Fruit fly (Drosophila melanogaster) whole organism, wandering third instar larva: ENCODE data around the gene CG17834.

Experiments
- Abd-B ChIP-seq: fragments of >200 bp; optimal IDR thresholded peaks from 2 replicates; lab custom pipeline; 2017; ENCODE audit warnings: missing biosample characterization, missing genetic modification characterization
- CG32264 ChIP-seq: fragments of 200-800 bp; sonication (Bioruptor generic); optimal IDR thresholded peaks from 2 replicates; lab custom pipeline; 2016; ENCODE audit warnings: missing biosample characterization, missing genetic modification characterization
- CG9705 ChIP-seq: fragments of 200-800 bp; sonication (Bioruptor generic); optimal IDR thresholded peaks from 2 replicates; lab custom pipeline; 2018; ENCODE audit warnings: missing biosample characterization, mild to moderate bottlenecking, missing genetic modification characterization
- CrebA ChIP-seq: fragments of 200-800 bp; sonication (Bioruptor generic); optimal IDR thresholded peaks from 2 replicates; lab custom pipeline; 2016; ENCODE audit warnings: missing biosample characterization, mild to moderate bottlenecking, missing genetic modification characterization, borderline replicate concordance
- Dfd ChIP-seq: fragments of >200 bp; optimal IDR thresholded peaks from 2 replicates; lab custom pipeline; 2017; ENCODE audit warnings: missing biosample characterization, missing genetic modification characterization
- Dif ChIP-seq: fragments of 200-275, 200-300 bp; sonication (Bioruptor generic); optimal IDR thresholded peaks from 2 replicates; lab custom pipeline; 2018; ENCODE audit warnings: missing biosample characterization, missing genetic modification characterization; ENCODE audit not compliant: partially characterized antibody
- GATAd ChIP-seq: sonication (Bioruptor generic); optimal IDR thresholded peaks from 2 replicates; lab custom pipeline; 2016; ENCODE audit warnings: missing biosample characterization, missing genetic modification characterization
- HLH106 ChIP-seq: fragments of 200-800 bp; optimal IDR thresholded peaks from 3 replicates; lab custom pipeline; 2019; ENCODE audit warnings: missing biosample characterization, mild to moderate bottlenecking, missing genetic modification characterization, moderate library complexity
- Hnf4 ChIP-seq: fragments of 200-800 bp; sonication (Bioruptor generic); optimal IDR thresholded peaks from 2 replicates; lab custom pipeline; 2016; ENCODE audit warnings: missing biosample characterization, mild to moderate bottlenecking, missing genetic modification characterization
- Hr78 ChIP-seq: fragments of >200 bp; optimal IDR thresholded peaks from 2 replicates; lab custom pipeline; 2017; ENCODE audit warnings: missing biosample characterization, missing genetic modification characterization
- Hr83 ChIP-seq: fragments of 200-300 bp; sonication (Bioruptor generic); optimal IDR thresholded peaks from 2 replicates; lab custom pipeline; 2016; ENCODE audit warnings: missing biosample characterization, mild to moderate bottlenecking, missing genetic modification characterization, moderate library complexity; ENCODE audit not compliant: poor library complexity, severe bottlenecking
- Jra ChIP-seq: sonication (Bioruptor generic); optimal IDR thresholded peaks from 2 replicates; lab custom pipeline; 2016; ENCODE audit warnings: missing biosample characterization, missing genetic modification characterization
- Mio ChIP-seq: sonication (Bioruptor generic); optimal IDR thresholded peaks from 2 replicates; lab custom pipeline; 2016; ENCODE audit warnings: missing biosample characterization, missing genetic modification characterization
- Myc ChIP-seq: fragments of >200 bp; optimal IDR thresholded peaks from 2 replicates; lab custom pipeline; 2017
- N ChIP-seq: fragments of >200 bp; optimal IDR thresholded peaks from 2 replicates; lab custom pipeline; 2018; ENCODE audit warnings: missing biosample characterization, missing external identifiers, missing genetic modification characterization
- OdsH ChIP-seq: fragments of 200-800 bp; sonication (Bioruptor generic); optimal IDR thresholded peaks from 2 replicates; lab custom pipeline; 2016; ENCODE audit warnings: missing biosample characterization, mild to moderate bottlenecking, missing genetic modification characterization
- Rel ChIP-seq, 2 experiments: fragments of 200-800 bp; sonication (Bioruptor generic) in 1 of 2; optimal IDR thresholded peaks; 2 replicates in 1 of 2; 3 replicates in 1 of 2; lab custom pipeline; 2016 to 2019; ENCODE audit warnings: mild to moderate bottlenecking in 2 of 2, missing biosample characterization in 2 of 2, missing genetic modification characterization in 2 of 2, moderate library complexity in 1 of 2
- Sp1 ChIP-seq: fragments of 200-800 bp; sonication (Bioruptor generic); optimal IDR thresholded peaks from 3 replicates; lab custom pipeline; 2019; ENCODE audit warnings: missing biosample characterization, mild to moderate bottlenecking, missing genetic modification characterization, moderate library complexity
- Vsx2 ChIP-seq: fragments of 200-300, 225-300 bp; sonication (Bioruptor generic); optimal IDR thresholded peaks from 2 replicates; lab custom pipeline; 2018; ENCODE audit warnings: missing biosample characterization, missing genetic modification characterization; ENCODE audit not compliant: partially characterized antibody
- br ChIP-seq: fragments of 200-800 bp; sonication (Bioruptor generic); optimal IDR thresholded peaks from 2 replicates; lab custom pipeline; 2016; ENCODE audit warnings: missing biosample characterization, missing genetic modification characterization
- brk ChIP-seq: fragments of 200-800 bp; sonication (Bioruptor generic); optimal IDR thresholded peaks from 2 replicates; lab custom pipeline; 2016; ENCODE audit warnings: missing biosample characterization, mild to moderate bottlenecking, missing genetic modification characterization
- dl ChIP-seq, 2 experiments: fragments of 175-275, 200-275 bp in 1 of 2; fragments of 200-275 bp in 1 of 2; sonication (Bioruptor generic); optimal IDR thresholded peaks; lab custom pipeline; 2018; ENCODE audit warnings: mild to moderate bottlenecking in 2 of 2, missing biosample characterization in 2 of 2, missing genetic modification characterization in 2 of 2, moderate library complexity in 2 of 2; ENCODE audit not compliant: partially characterized antibody in 2 of 2, insufficient read depth in 1 of 2
- dmrt93B ChIP-seq: fragments of 200-800 bp; sonication (Bioruptor generic); optimal IDR thresholded peaks from 2 replicates; lab custom pipeline; 2018; ENCODE audit warnings: missing biosample characterization, mild to moderate bottlenecking, missing genetic modification characterization
- dsf ChIP-seq: sonication (Bioruptor generic); optimal IDR thresholded peaks from 2 replicates; lab custom pipeline; 2016; ENCODE audit warnings: missing biosample characterization, missing genetic modification characterization, borderline replicate concordance
- ey ChIP-seq: fragments of 200-800 bp; sonication (Bioruptor generic); optimal IDR thresholded peaks from 2 replicates; lab custom pipeline; 2016; ENCODE audit warnings: missing biosample characterization, missing genetic modification characterization
- foxo ChIP-seq, 2 experiments: fragments of 200-800 bp; sonication (Bioruptor generic); optimal IDR thresholded peaks; 2 replicates in 1 of 2; 3 replicates in 1 of 2; lab custom pipeline; 2016 to 2017; ENCODE audit warnings: missing biosample characterization in 2 of 2, missing genetic modification characterization in 2 of 2
- fru ChIP-seq: fragments of 200-800 bp; sonication (Bioruptor generic); optimal IDR thresholded peaks from 3 replicates; lab custom pipeline; 2016; ENCODE audit warnings: missing biosample characterization, mild to moderate bottlenecking, missing genetic modification characterization
- h ChIP-seq: fragments of 200-800 bp; sonication (Bioruptor generic); optimal IDR thresholded peaks from 3 replicates; lab custom pipeline; 2016; ENCODE audit warnings: missing biosample characterization, mild to moderate bottlenecking, missing genetic modification characterization
- jim ChIP-seq: fragments of 175-275, 200-325 bp; sonication (Bioruptor generic); optimal IDR thresholded peaks from 2 replicates; lab custom pipeline; 2016; ENCODE audit warnings: missing biosample characterization, mild to moderate bottlenecking, missing genetic modification characterization
- lola ChIP-seq: fragments of >200 bp; optimal IDR thresholded peaks from 2 replicates; lab custom pipeline; 2017; ENCODE audit warnings: missing biosample characterization, missing genetic modification characterization
- pan ChIP-seq: fragments of >200 bp; optimal IDR thresholded peaks from 2 replicates; lab custom pipeline; 2017
- psq ChIP-seq: fragments of 200-800 bp; sonication (Bioruptor generic); optimal IDR thresholded peaks from 3 replicates; lab custom pipeline; 2017; ENCODE audit warnings: missing biosample characterization, mild to moderate bottlenecking, missing genetic modification characterization, moderate library complexity
- rgr ChIP-seq: fragments of 200-800 bp; sonication (Bioruptor generic); optimal IDR thresholded peaks from 3 replicates; lab custom pipeline; 2016; ENCODE audit warnings: missing biosample characterization, mild to moderate bottlenecking, missing genetic modification characterization
- sage ChIP-seq: fragments of 200-800 bp; sonication (Bioruptor generic); optimal IDR thresholded peaks from 2 replicates; lab custom pipeline; 2016; ENCODE audit warnings: missing biosample characterization, mild to moderate bottlenecking, missing genetic modification characterization
- sv ChIP-seq: fragments of 200-800 bp; sonication (Bioruptor generic); optimal IDR thresholded peaks from 3 replicates; lab custom pipeline; 2016; ENCODE audit warnings: missing biosample characterization, missing genetic modification characterization
- tai ChIP-seq: sonication (Bioruptor generic); optimal IDR thresholded peaks from 2 replicates; lab custom pipeline; 2016; ENCODE audit warnings: missing biosample characterization, missing genetic modification characterization
- usp ChIP-seq: fragments of >200 bp; optimal IDR thresholded peaks from 2 replicates; lab custom pipeline; 2017; ENCODE audit warnings: missing biosample characterization, missing genetic modification characterization
- woc ChIP-seq: sonication (Bioruptor generic); optimal IDR thresholded peaks from 2 replicates; lab custom pipeline; 2016; ENCODE audit warnings: missing biosample characterization, mild to moderate bottlenecking, missing genetic modification characterization

Gene CG17834

dm6 chr2L:8534515-8535295 is 5.8 kb downstream of the CG17834 start (continued):
- TF ChIP-seq Dfd (GFP tag; lab: Kevin White, UChicago) (peak; percentile 71), usp (no peak), Dif (peak; percentile 80)

dm6 chr2L:8535394-8536176 is 6.6 kb downstream of the CG17834 start:
- TF ChIP-seq lola (GFP tag; lab: Kevin White, UChicago) (no peak), dl (GFP tag; optimal IDR thresholded peaks at IDR 0.05; lab: Kevin White, UChicago; ENCODE audit: insufficient read depth in 1 of 2, partially characterized antibody in 2 of 2) (peak in 1 of 2 experiments; percentile 44), fru (peak; percentile 77), CG32264 (no peak), Dfd (GFP tag; lab: Kevin White, UChicago) (peak; percentile 32), Rel (GFP tag; optimal IDR thresholded peaks at IDR 0.05; lab: Kevin White, UChicago) (peak; percentile 15), Rel (tag; optimal IDR thresholded peaks at IDR 0.05; lab: Kevin White, UChicago) (peak; percentile 31), dsf (GFP tag; lab: Kevin White, UChicago) (no peak), OdsH (GFP tag; lab: Kevin White, UChicago) (peak; percentile 82), Hr83 (GFP tag; lab: Kevin White, UChicago) (peak; percentile 47), dmrt93B (GFP tag; lab: Kevin White, UChicago) (peak; percentile 90), N (no peak), Hr78 (GFP tag; lab: Kevin White, UChicago) (no peak), Vsx2 (GFP tag; lab: Kevin White, UChicago) (no peak), pan (lab: Kevin White, UChicago) (no peak), Sp1 (peak; percentile 97), br (GFP tag; lab: Kevin White, UChicago) (peak; percentile 65), Myc (lab: Kevin White, UChicago) (no peak), foxo (GFP tag; optimal IDR thresholded peaks at IDR 0.05; lab: Kevin White, UChicago) (peak in 1 of 2 experiments; percentile 87), woc (peak; percentile 64), CrebA (GFP tag; lab: Kevin White, UChicago) (peak; percentile 23), h (GFP tag; lab: Kevin White, UChicago) (peak; percentile 60), HLH106 (tag; lab: Kevin White, UChicago) (peak; percentile 94), sv (GFP tag; lab: Kevin White, UChicago) (peak; percentile 61), Hnf4 (peak; percentile 42), rgr (peak; percentile 82), ey (GFP tag; lab: Kevin White, UChicago) (peak; percentile 66), CG9705 (GFP tag; lab: Kevin White, UChicago) (peak; percentile 60), tai (peak; percentile 8), Dif (peak; percentile 55), Jra (GFP tag; lab: Kevin White, UChicago) (no peak), GATAd (GFP tag; lab: Kevin White, UChicago) (no peak), brk (GFP tag; lab: Kevin White, UChicago) (peak; percentile 79), psq (GFP tag; lab: Kevin White, UChicago) (peak; percentile 84), Mio (GFP tag; lab: Kevin White, UChicago) (no peak), sage (GFP tag; lab: Kevin White, UChicago) (peak; percentile 43), usp (no peak), Abd-B (GFP tag; lab: Kevin White, UChicago) (no peak), jim (no peak)
